Fruit fly (Drosophila melanogaster): ENCODE data around the gene side-VII.

Gene side-VII

dm6 chr3R:9771519-9771972, 31.8 kb upstream of the side-VII start, which contains the start of gene CG9471 (continued):
- TF ChIP-seq wek (GFP tag; optimal IDR thresholded peaks at IDR 0.05) (peak; percentile 73), hbn (GFP tag; IDR thresholded peaks at IDR 0.05; ENCODE audit: partially characterized antibody) (no peak), Nf-YC (tag; optimal IDR thresholded peaks at IDR 0.05) (peak; percentile 82), Fer1 (GFP tag; optimal IDR thresholded peaks at IDR 0.05) (peak; percentile 94), nmo (GFP tag; optimal IDR thresholded peaks at IDR 0.05) (peak; percentile 92), CG17328 (GFP tag; IDR thresholded peaks at IDR 0.05) (peak; percentile 91), bigmax (GFP tag; optimal IDR thresholded peaks at IDR 0.05) (peak; percentile 1), ac (GFP tag; optimal IDR thresholded peaks at IDR 0.05) (peak; percentile 29), mld (GFP tag; IDR thresholded peaks at IDR 0.05; ENCODE audit: partially characterized antibody) (no peak), Ada2b (GFP tag; IDR thresholded peaks at IDR 0.05) (peak; percentile 93), her (GFP tag; optimal IDR thresholded peaks at IDR 0.05) (peak; percentile 81), Med (GFP tag) (peak; percentile 96), Sin3A (optimal IDR thresholded peaks at IDR 0.05) (no peak), CG31365 (tag; optimal IDR thresholded peaks at IDR 0.05) (peak; percentile 47), cas (GFP tag; IDR thresholded peaks at IDR 0.05) (peak; percentile 91), HLH4C (GFP tag; IDR thresholded peaks at IDR 0.05; ENCODE audit: partially characterized antibody) (peak; percentile 32; the same call in 1 of the 3 replicates), row (GFP tag; IDR thresholded peaks at IDR 0.05) (peak; percentile 98), Spps (tag; optimal IDR thresholded peaks at IDR 0.05) (peak; percentile 83), ind (GFP tag; optimal IDR thresholded peaks at IDR 0.05) (peak; percentile 93), hth (optimal IDR thresholded peaks at IDR 0.05) (no peak), Fer3 (tag; optimal IDR thresholded peaks at IDR 0.05) (peak; percentile 94), ase (GFP tag; IDR thresholded peaks at IDR 0.05) (peak; percentile 91), CG4854 (GFP tag; optimal IDR thresholded peaks at IDR 0.05) (peak; percentile 88), HmgZ (tag; optimal IDR thresholded peaks at IDR 0.05) (peak; percentile 96), vnd (GFP tag; IDR thresholded peaks at IDR 0.05; ENCODE audit: partially characterized antibody) (no peak), CG9215 (GFP tag; IDR thresholded peaks at IDR 0.05) (peak; percentile 87), CG4328 (GFP tag; optimal IDR thresholded peaks at IDR 0.05) (peak; percentile 83), aop (GFP tag; IDR thresholded peaks at IDR 0.05) (peak; percentile 80), chif (GFP tag; optimal IDR thresholded peaks at IDR 0.05) (peak; percentile 85 to 89), CG6272 (GFP tag; IDR thresholded peaks at IDR 0.05) (peak; percentile 87), Bteb2 (GFP tag; optimal IDR thresholded peaks at IDR 0.05) (peak; percentile 93), CG4617 (GFP tag; optimal IDR thresholded peaks at IDR 0.05; ENCODE audit: borderline replicate concordance) (peak; percentile 81), Asciz (GFP tag; optimal IDR thresholded peaks at IDR 0.05) (peak; percentile 81), tup (GFP tag; optimal IDR thresholded peaks at IDR 0.05) (peak; percentile 77), CG11560 (tag; IDR thresholded peaks at IDR 0.05) (peak; percentile 66; the same call in 2 of the 3 replicates), Hr3 (GFP tag; optimal IDR thresholded peaks at IDR 0.05) (peak; percentile 91), nerfin-1 (tag; optimal IDR thresholded peaks at IDR 0.05) (peak; percentile 80), Neu2 (GFP tag; optimal IDR thresholded peaks at IDR 0.05; ENCODE audit: borderline replicate concordance) (peak; percentile 65), CG3995 (GFP tag; optimal IDR thresholded peaks at IDR 0.05) (peak; percentile 69), CG13775 (GFP tag; optimal IDR thresholded peaks at IDR 0.05) (peak; percentile 91), CG2129 (GFP tag; IDR thresholded peaks at IDR 0.05; ENCODE audit: partially characterized antibody) (no peak), scrt (GFP tag; optimal IDR thresholded peaks at IDR 0.05) (peak; percentile 80), Dref (GFP tag; IDR thresholded peaks at IDR 0.05) (0 out of 2 replicates have a peak, but pooled peaks have one; percentile 27), eve (GFP tag; optimal IDR thresholded peaks at IDR 0.05) (no peak), slou (GFP tag; optimal IDR thresholded peaks at IDR 0.05) (peak; percentile 91), tna (GFP tag; IDR thresholded peaks at IDR 0.05; ENCODE audit: partially characterized antibody) (no peak), CG4360 (GFP tag; IDR thresholded peaks at IDR 0.05) (peak; percentile 61), dan (GFP tag; IDR thresholded peaks at IDR 0.05) (peak; percentile 69), CoRest (tag; optimal IDR thresholded peaks at IDR 0.05) (peak; percentile 91), CG8388 (GFP tag; optimal IDR thresholded peaks at IDR 0.05) (peak; percentile 97), ap (GFP tag; IDR thresholded peaks at IDR 0.05) (peak; percentile 90)

Measured in whole organism, embryonic.